Fruit fly (Drosophila melanogaster) whole organism, embryonic: Measurements from ENCODE around the gene Tailor.

Source experiments
- Bgb ChIP-seq: fragments of 200-800 bp; sonication (Bioruptor generic); IDR thresholded peaks from 2 replicates; pipeline ENCODE4 v1.3.6; 2022; ENCODE audit warnings: missing biosample characterization, missing genetic modification characterization; ENCODE audit not compliant: partially characterized antibody
- CG10147 ChIP-seq: fragments of 200-800 bp; sonication (Bioruptor generic); optimal IDR thresholded peaks from 2 replicates; lab custom pipeline; 2019; ENCODE audit warnings: missing biosample characterization, mild to moderate bottlenecking, missing genetic modification characterization, moderate library complexity
- CG12659 ChIP-seq: fragments of 200-800 bp; sonication (Bioruptor generic); optimal IDR thresholded peaks from 3 replicates; lab custom pipeline; 2017; ENCODE audit warnings: mild to moderate bottlenecking, missing biosample characterization, missing genetic modification reagents, missing genetic modification characterization
- CG12744 ChIP-seq: fragments of 200-800 bp; sonication (Bioruptor generic); optimal IDR thresholded peaks from 2 replicates; lab custom pipeline; 2016; ENCODE audit warnings: missing biosample characterization, missing genetic modification characterization
- CG13775 ChIP-seq: fragments of 200-800 bp; sonication (Bioruptor generic); optimal IDR thresholded peaks from 3 replicates; lab custom pipeline; 2017; ENCODE audit warnings: missing biosample characterization, mild to moderate bottlenecking, missing genetic modification characterization
- CG14965 ChIP-seq: fragments of 200-800 bp; sonication (Bioruptor generic); optimal IDR thresholded peaks from 2 replicates; lab custom pipeline; 2016; ENCODE audit warnings: missing biosample characterization, missing genetic modification characterization, borderline replicate concordance
- CG15479 ChIP-seq: fragments of 200-800 bp; sonication (Bioruptor generic); optimal IDR thresholded peaks from 3 replicates; lab custom pipeline; 2019; ENCODE audit warnings: missing biosample characterization, mild to moderate bottlenecking, missing genetic modification characterization, moderate library complexity
- CG2678 ChIP-seq: fragments of 200-800 bp; sonication (Bioruptor generic); optimal IDR thresholded peaks from 3 replicates; lab custom pipeline; 2019; ENCODE audit warnings: missing biosample characterization, mild to moderate bottlenecking, missing genetic modification characterization, moderate library complexity
- CG30020 ChIP-seq: fragments of 200-800 bp; optimal IDR thresholded peaks from 2 replicates; lab custom pipeline; 2019; ENCODE audit warnings: missing biosample characterization, mild to moderate bottlenecking, missing genetic modification characterization, moderate library complexity
- CG31365 ChIP-seq: fragments of 200-800 bp; sonication (Bioruptor generic); optimal IDR thresholded peaks from 2 replicates; lab custom pipeline; 2018; ENCODE audit warnings: missing biosample characterization, mild to moderate bottlenecking, missing genetic modification characterization
- CG32767 ChIP-seq: fragments of 200-800 bp; sonication (Bioruptor generic); IDR thresholded peaks from 2 replicates; pipeline ENCODE4 v1.3.6; 2022; ENCODE audit warnings: missing biosample characterization, missing genetic modification characterization
- CG3281 ChIP-seq: fragments of 200-800 bp; sonication (Bioruptor generic); optimal IDR thresholded peaks from 3 replicates; lab custom pipeline; 2017; ENCODE audit warnings: missing biosample characterization, mild to moderate bottlenecking, missing genetic modification characterization
- CG42726 ChIP-seq: fragments of 200-800 bp; sonication (Bioruptor generic); IDR thresholded peaks from 2 replicates; pipeline ENCODE4 v1.3.6; 2022; ENCODE audit warnings: missing biosample characterization, missing genetic modification characterization; ENCODE audit not compliant: partially characterized antibody
- CG4617 ChIP-seq: fragments of 200-800 bp; sonication (Bioruptor generic); optimal IDR thresholded peaks from 3 replicates; lab custom pipeline; 2016; ENCODE audit warnings: missing biosample characterization, missing genetic modification characterization, borderline replicate concordance
- CG4707 ChIP-seq: fragments of 200-800 bp; sonication (Bioruptor generic); optimal IDR thresholded peaks from 2 replicates; lab custom pipeline; 2018; ENCODE audit warnings: missing biosample characterization, mild to moderate bottlenecking, missing genetic modification characterization, moderate library complexity
- CG6175 ChIP-seq: fragments of 200-800 bp; sonication (Bioruptor generic); IDR thresholded peaks from 3 replicates; pipeline ENCODE4 v1.3.6; 2022; ENCODE audit warnings: missing biosample characterization, missing genetic modification characterization
- CoRest ChIP-seq: fragments of 200-800 bp; sonication (Bioruptor generic); optimal IDR thresholded peaks from 3 replicates; lab custom pipeline; 2018; ENCODE audit warnings: missing biosample characterization, mild to moderate bottlenecking, missing genetic modification characterization, moderate library complexity
- Dad ChIP-seq: fragments of 200-800 bp; sonication (Bioruptor generic); optimal IDR thresholded peaks from 3 replicates; lab custom pipeline; 2016; ENCODE audit warnings: missing biosample characterization, missing genetic modification characterization
- Elba2 ChIP-seq: fragments of 200-800 bp; sonication (Bioruptor generic); optimal IDR thresholded peaks from 3 replicates; lab custom pipeline; 2016; ENCODE audit warnings: missing biosample characterization, missing genetic modification characterization
- Fer1 ChIP-seq: fragments of 200-800 bp; sonication (Bioruptor generic); optimal IDR thresholded peaks from 2 replicates; lab custom pipeline; 2017; ENCODE audit warnings: missing biosample characterization, mild to moderate bottlenecking, missing genetic modification characterization
- MESR4 ChIP-seq: fragments of 200-800 bp; sonication (Bioruptor generic); optimal IDR thresholded peaks from 2 replicates; lab custom pipeline; 2018; ENCODE audit warnings: missing biosample characterization, mild to moderate bottlenecking, missing genetic modification characterization, moderate library complexity
- Mad ChIP-seq: fragments of 200-800 bp; sonication (Bioruptor generic); optimal IDR thresholded peaks from 2 replicates; lab custom pipeline; 2016; ENCODE audit warnings: missing biosample characterization, missing genetic modification characterization
- Mes4 ChIP-seq: fragments of 200-800 bp; sonication (Bioruptor generic); optimal IDR thresholded peaks from 2 replicates; lab custom pipeline; 2016; ENCODE audit warnings: missing biosample characterization, missing genetic modification characterization
- Mrtf ChIP-seq: fragments of 200-800 bp; sonication (Bioruptor generic); IDR thresholded peaks from 3 replicates; pipeline ENCODE4 v1.3.6; 2022; ENCODE audit warnings: missing biosample characterization, missing genetic modification characterization
- Myb ChIP-seq: fragments of 200-800 bp; sonication (Bioruptor generic); optimal IDR thresholded peaks from 2 replicates; lab custom pipeline; 2016; ENCODE audit warnings: missing biosample characterization, missing genetic modification characterization
- Nf-YB ChIP-seq: fragments of 200-800 bp; sonication (Bioruptor generic); optimal IDR thresholded peaks from 3 replicates; lab custom pipeline; 2019; ENCODE audit warnings: missing biosample characterization, mild to moderate bottlenecking, missing genetic modification characterization, moderate library complexity
- Optix ChIP-seq: fragments of 200-800 bp; sonication (Bioruptor generic); IDR thresholded peaks from 3 replicates; pipeline ENCODE4 v1.3.6; 2022; ENCODE audit warnings: missing biosample characterization, missing genetic modification characterization
- PHDP ChIP-seq: fragments of 200-800 bp; sonication (Bioruptor generic); optimal IDR thresholded peaks from 3 replicates; lab custom pipeline; 2018; ENCODE audit warnings: missing biosample characterization, mild to moderate bottlenecking, missing genetic modification characterization, moderate library complexity
- Xrp1 ChIP-seq: fragments of 200-800 bp; sonication (Bioruptor generic); IDR thresholded peaks from 2 replicates; pipeline ENCODE4 v1.3.6; 2022; ENCODE audit warnings: missing biosample characterization, missing genetic modification characterization
- ab ChIP-seq: fragments of 200-800 bp; sonication (Bioruptor generic); optimal IDR thresholded peaks from 2 replicates; lab custom pipeline; 2016; ENCODE audit warnings: missing biosample characterization, missing genetic modification characterization
- ash1 ChIP-seq: fragments of 200-800 bp; sonication (Bioruptor generic); optimal IDR thresholded peaks from 2 replicates; lab custom pipeline; 2018; ENCODE audit warnings: missing biosample characterization, mild to moderate bottlenecking, missing genetic modification characterization
- ci ChIP-seq: fragments of 200-800 bp; sonication (Bioruptor generic); IDR thresholded peaks from 3 replicates; pipeline ENCODE4 v1.3.6; 2022; ENCODE audit warnings: missing biosample characterization, missing genetic modification characterization
- dm ChIP-seq: fragments of 200-800 bp; sonication (Bioruptor generic); optimal IDR thresholded peaks from 3 replicates; lab custom pipeline; 2016; ENCODE audit warnings: missing biosample characterization, missing genetic modification characterization
- dpn ChIP-seq, 2 experiments: fragments of 200-800 bp; sonication (Bioruptor generic); optimal IDR thresholded peaks; 3 replicates each; lab custom pipeline; 2016; ENCODE audit warnings: missing biosample characterization in 2 of 2, missing genetic modification characterization in 2 of 2
- emc ChIP-seq: fragments of 200-800 bp; sonication (Bioruptor generic); optimal IDR thresholded peaks from 2 replicates; lab custom pipeline; 2016; ENCODE audit warnings: missing biosample characterization, missing genetic modification characterization
- fd102C ChIP-seq: fragments of 200-800 bp; sonication (Bioruptor generic); optimal IDR thresholded peaks from 2 replicates; lab custom pipeline; 2018; ENCODE audit warnings: missing biosample characterization, mild to moderate bottlenecking, missing genetic modification characterization, moderate library complexity
- hb ChIP-seq: fragments of 200-800 bp; sonication (Bioruptor generic); IDR thresholded peaks from 3 replicates; pipeline ENCODE4 v1.3.6; 2022; ENCODE audit warnings: missing biosample characterization, missing genetic modification characterization; ENCODE audit not compliant: partially characterized antibody
- luna ChIP-seq: fragments of 200-800 bp; sonication (Bioruptor generic); optimal IDR thresholded peaks from 2 replicates; lab custom pipeline; 2016; ENCODE audit warnings: missing biosample characterization, missing genetic modification characterization
- nmo ChIP-seq: fragments of 200-800 bp; sonication (Bioruptor generic); optimal IDR thresholded peaks from 2 replicates; lab custom pipeline; 2018; ENCODE audit warnings: missing biosample characterization, mild to moderate bottlenecking, missing genetic modification characterization, moderate library complexity
- nom ChIP-seq: fragments of 200-800 bp; sonication (Bioruptor generic); optimal IDR thresholded peaks from 2 replicates; lab custom pipeline; 2017; ENCODE audit warnings: missing biosample characterization, missing genetic modification characterization, mild to moderate bottlenecking, moderate library complexity, missing genetic modification reagents
- odd ChIP-seq: fragments of 200-800 bp; sonication (Bioruptor generic); optimal IDR thresholded peaks from 2 replicates; lab custom pipeline; 2017; ENCODE audit warnings: missing biosample characterization, mild to moderate bottlenecking, missing genetic modification characterization
- pan ChIP-seq, 4 experiments: fragments of >200 bp in 3 of 4; fragments of 200-800 bp in 1 of 4; sonication (Bioruptor generic) in 1 of 4; optimal IDR thresholded peaks in 3 of 4; IDR thresholded peaks in 1 of 4; 2 replicates each; pipeline versions ENCODE4 v1.3.6 to Lab custom; 2017 to 2022; ENCODE audit warnings: missing biosample characterization in 2 of 4, missing genetic modification characterization in 2 of 4, mixed read lengths in 1 of 4
- pita ChIP-seq: fragments of 200-800 bp; sonication (Bioruptor generic); optimal IDR thresholded peaks from 2 replicates; lab custom pipeline; 2017; ENCODE audit warnings: missing biosample characterization, mild to moderate bottlenecking, missing genetic modification characterization
- schlank ChIP-seq: fragments of 200-800 bp; sonication (Bioruptor generic); optimal IDR thresholded peaks from 2 replicates; lab custom pipeline; 2018; ENCODE audit warnings: missing biosample characterization, mild to moderate bottlenecking, missing genetic modification characterization
- slp2 ChIP-seq: fragments of 200-800 bp; sonication (Bioruptor generic); optimal IDR thresholded peaks from 2 replicates; lab custom pipeline; 2016; ENCODE audit warnings: missing biosample characterization, missing genetic modification characterization
- so ChIP-seq: fragments of 200-800 bp; sonication (Bioruptor generic); IDR thresholded peaks from 3 replicates; pipeline ENCODE4 v1.3.6; 2022; ENCODE audit warnings: missing biosample characterization, missing genetic modification characterization
- sqz ChIP-seq: fragments of 200-800 bp; sonication (Bioruptor generic); optimal IDR thresholded peaks from 3 replicates; lab custom pipeline; 2018; ENCODE audit warnings: missing biosample characterization, mild to moderate bottlenecking, missing genetic modification characterization
- tup ChIP-seq: fragments of 200-800 bp; sonication (Bioruptor generic); optimal IDR thresholded peaks from 2 replicates; lab custom pipeline; 2016; ENCODE audit warnings: missing biosample characterization, mild to moderate bottlenecking, missing genetic modification characterization, moderate library complexity
- vfl ChIP-seq: fragments of 200-800 bp; sonication (Bioruptor generic); optimal IDR thresholded peaks from 2 replicates; lab custom pipeline; 2016; ENCODE audit warnings: missing biosample characterization, missing genetic modification characterization

Gene Tailor

dm6 chr3R:7067092-7067491 is 18.8 kb downstream of the Tailor start, which contains the start of the genes CG1105 and CG1965 (continued):
- TF ChIP-seq CG14965 (GFP tag; lab: Kevin White, UChicago), result no peak
- peak; percentile 87 for TF ChIP-seq CG3281 (GFP tag; lab: Kevin White, UChicago)
- TF ChIP-seq sqz (GFP tag; lab: Kevin White, UChicago), result no peak
- peak; percentile 92 for TF ChIP-seq Dad (GFP tag; lab: Kevin White, UChicago)
- TF ChIP-seq dm, result peak; percentile 92
- TF ChIP-seq Optix (GFP tag; lab: Robert Waterston, UW), result peak; percentile 89
- TF ChIP-seq Nf-YB (GFP tag; lab: Kevin White, UChicago), result peak; percentile 68
- peak; percentile 96 for TF ChIP-seq vfl (GFP tag; lab: Kevin White, UChicago)
- peak; percentile 91 for TF ChIP-seq slp2 (GFP tag; lab: Kevin White, UChicago)
- peak; percentile 96 for TF ChIP-seq nmo
- TF ChIP-seq Bgb (GFP tag; lab: Robert Waterston, UW), result peak; percentile 97
- peak; percentile 86 for TF ChIP-seq Fer1 (GFP tag; lab: Kevin White, UChicago)
- TF ChIP-seq Xrp1 (GFP tag; lab: Robert Waterston, UW), result peak; percentile 94
- TF ChIP-seq pita (GFP tag; lab: Kevin White, UChicago), result no peak
- TF ChIP-seq odd (GFP tag; lab: Kevin White, UChicago), result peak; percentile 60
- TF ChIP-seq CG10147, result peak; percentile 92
- TF ChIP-seq PHDP (tag; lab: Kevin White, UChicago), result peak; percentile 91
- peak; percentile 81 for TF ChIP-seq luna
- peak; percentile 83 for TF ChIP-seq Mes4 (GFP tag; lab: Kevin White, UChicago)
- TF ChIP-seq pan (optimal IDR thresholded peaks at IDR 0.05; lab: Kevin White, UChicago), result no peak
- peak in 1 of 2 experiments; percentile 93 for TF ChIP-seq pan (GFP tag; optimal IDR thresholded peaks at IDR 0.05 in 1 of 2, IDR thresholded peaks at IDR 0.05 in 1 of 2)
- TF ChIP-seq MESR4 (GFP tag; lab: Kevin White, UChicago), result no peak
- peak; percentile 53 for TF ChIP-seq schlank (tag; lab: Kevin White, UChicago)
- peak; percentile 96 to 97 for TF ChIP-seq dpn (GFP tag; optimal IDR thresholded peaks at IDR 0.05; lab: Kevin White, UChicago)
- TF ChIP-seq hb, result peak; percentile 97
- peak; percentile 90 for TF ChIP-seq CG12744 (GFP tag; lab: Kevin White, UChicago)
- TF ChIP-seq Mrtf, result peak; percentile 89
- TF ChIP-seq CG12659 (GFP tag; lab: Kevin White, UChicago), result peak; percentile 96
- TF ChIP-seq CoRest (tag; lab: Kevin White, UChicago), result peak; percentile 95
- no peak for TF ChIP-seq CG15479 (GFP tag; lab: Kevin White, UChicago)
- TF ChIP-seq nom (GFP tag; lab: Kevin White, UChicago), result peak; percentile 33
- TF ChIP-seq emc (GFP tag; lab: Kevin White, UChicago), result peak; percentile 85
- peak; percentile 86 for TF ChIP-seq tup (GFP tag; lab: Kevin White, UChicago)
- TF ChIP-seq Mad (GFP tag; lab: Kevin White, UChicago), result peak; percentile 97
- TF ChIP-seq CG32767 (GFP tag; lab: Robert Waterston, UW), result peak; percentile 88
- TF ChIP-seq Elba2 (GFP tag; lab: Kevin White, UChicago), result peak; percentile 87
- peak; percentile 68 for TF ChIP-seq ab (GFP tag; lab: Kevin White, UChicago)
- peak; percentile 95 for TF ChIP-seq CG13775 (GFP tag; lab: Kevin White, UChicago)
- TF ChIP-seq CG2678, result peak; percentile 91
- TF ChIP-seq so (GFP tag; lab: Robert Waterston, UW), result peak; percentile 79
- peak; percentile 63 for TF ChIP-seq fd102C (GFP tag; lab: Kevin White, UChicago)
- TF ChIP-seq CG42726 (GFP tag; lab: Robert Waterston, UW), result peak; percentile 93
- peak; percentile 97 for TF ChIP-seq CG4617 (GFP tag; lab: Kevin White, UChicago)
- TF ChIP-seq ci (GFP tag; lab: Robert Waterston, UW), result peak; percentile 94
- peak; percentile 47 for TF ChIP-seq CG4707
- TF ChIP-seq CG30020 (tag; lab: Kevin White, UChicago), result peak; percentile 83
- peak; percentile 87 for TF ChIP-seq CG6175 (GFP tag; lab: Robert Waterston, UW)
- peak; percentile 45 for TF ChIP-seq ash1 (GFP tag; lab: Kevin White, UChicago)
- peak; percentile 19 for TF ChIP-seq CG31365
- TF ChIP-seq Myb (GFP tag; lab: Kevin White, UChicago), result peak; percentile 83
